Worm (Caenorhabditis elegans) whole organism, early embryonic: ENCODE results near the gene ifo-1.

Experiments
- F13C5.2 ChIP-seq: sonication (generic microtip); optimal IDR thresholded peaks from 2 replicates; lab custom pipeline; 2017; ENCODE audit warnings: mild to moderate bottlenecking, missing genetic modification characterization, inconsistent platforms, missing compliant biosample characterization
- ama-1 ChIP-seq: fragments of 150-350 bp; optimal IDR thresholded peaks from 2 replicates; lab custom pipeline; 2014
- ets-7 ChIP-seq: sonication (generic microtip); optimal IDR thresholded peaks from 2 replicates; lab custom pipeline; 2016; ENCODE audit warnings: missing genotype, missing genetic modification characterization, missing compliant biosample characterization
- flt-1 ChIP-seq: fragments of 200-800 bp; sonication (Bioruptor generic); IDR thresholded peaks from 2 replicates; pipeline ENCODE4 v1.3.6; 2022; ENCODE audit warnings: missing genetic modification characterization, missing compliant biosample characterization
- hnd-1 ChIP-seq: sonication (generic microtip); optimal IDR thresholded peaks from 2 replicates; lab custom pipeline; 2016; ENCODE audit warnings: missing genetic modification characterization, missing compliant biosample characterization
- pes-1 ChIP-seq: fragments of 200-800 bp; sonication (Bioruptor generic); IDR thresholded peaks from 2 replicates; pipeline ENCODE4 v1.3.6; 2022; ENCODE audit warnings: missing genetic modification reagents, missing genetic modification characterization, missing compliant biosample characterization
- scrt-1 ChIP-seq: fragments of 200-800 bp; sonication (Bioruptor generic); IDR thresholded peaks from 2 replicates; pipeline ENCODE4 v1.3.6; 2022; ENCODE audit warnings: missing genetic modification characterization, missing compliant biosample characterization
- tbx-37 ChIP-seq: fragments of 200-800 bp; sonication (Bioruptor generic); conservative IDR thresholded peaks from 2 replicates; pipeline ENCODE4 v1.3.6; 2022; ENCODE audit warnings: missing genetic modification reagents, missing genetic modification characterization, missing compliant biosample characterization

DNA sequence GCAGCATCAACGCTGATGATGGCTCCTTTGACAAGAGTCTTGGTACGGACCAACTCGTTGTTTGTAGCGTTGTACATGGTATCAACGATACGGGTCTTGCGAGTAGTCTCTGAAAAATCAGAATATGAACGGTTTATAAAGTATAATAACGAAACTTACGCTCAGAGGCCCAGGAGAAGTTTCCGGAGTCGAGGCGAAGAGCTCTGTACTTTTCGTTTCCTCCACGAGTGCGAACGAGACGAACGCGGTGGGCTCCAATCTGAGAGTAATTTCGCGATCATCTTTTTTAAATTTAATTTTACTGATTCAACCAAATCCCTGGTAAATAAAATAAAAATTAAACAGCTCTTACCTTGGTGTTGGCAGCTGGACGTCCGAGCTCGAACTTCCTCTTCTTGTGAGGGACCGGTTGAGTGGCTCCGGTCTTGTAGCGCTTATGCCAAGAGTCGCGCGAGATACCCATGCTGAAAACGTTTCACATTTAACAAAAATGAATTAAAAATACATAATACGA is 13.0 kb downstream of the ifo-1 start, which contains the start of gene rps-8:
- no peak for TF ChIP-seq pes-1 (GFP tag; lab: Robert Waterston, UW)
- no peak for TF ChIP-seq ama-1 (lab: Kevin White, UChicago)
- no peak for TF ChIP-seq F13C5.2
- TF ChIP-seq scrt-1 (GFP tag; lab: Robert Waterston, UW): no peak
- no peak for TF ChIP-seq ets-7 (tag; lab: Kevin White, UChicago)
- TF ChIP-seq flt-1 (GFP tag; lab: Robert Waterston, UW): no peak
- TF ChIP-seq hnd-1 (tag; lab: Kevin White, UChicago): no peak
- no peak for TF ChIP-seq tbx-37
